Worm (Caenorhabditis elegans): ENCODE measurements around the gene ttbk-2.2.
"Not testable (repeated sequence)": the region's sequence is repeated elsewhere in the genome, so short reads cannot be mapped to it uniquely, and the experiment has no call there.

DNA sequence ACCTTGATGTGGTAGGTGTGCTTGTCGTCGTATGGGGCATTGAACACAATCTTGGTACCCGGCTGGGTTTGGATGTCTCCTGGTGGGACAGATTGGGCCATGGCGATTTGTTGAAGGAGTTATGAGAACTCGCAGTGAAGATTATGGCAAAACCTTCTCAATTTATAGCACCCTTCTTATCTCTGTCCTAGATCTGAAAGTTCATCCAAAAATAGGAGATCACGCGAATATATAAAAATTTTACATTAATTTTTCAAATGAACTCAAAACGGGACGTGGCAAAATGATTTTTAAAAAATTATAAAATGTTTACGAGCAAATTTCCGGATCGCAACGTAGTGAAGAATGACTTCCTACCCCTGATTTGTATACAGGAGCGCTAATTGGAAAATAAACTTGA, 1.8 kb downstream of the ttbk-2.2 start, which contains the start of gene msp-53:
- TF ChIP-seq lin-39 (tag; optimal IDR thresholded peaks at IDR 0.05); ztf-11 (tag; optimal IDR thresholded peaks at IDR 0.05); unc-62 (GFP tag; optimal IDR thresholded peaks at IDR 0.05); nhr-11 (tag; optimal IDR thresholded peaks at IDR 0.05); ama-1 (optimal IDR thresholded peaks at IDR 0.05); elt-3 (tag; optimal IDR thresholded peaks at IDR 0.05); skn-1 (tag; optimal IDR thresholded peaks at IDR 0.05); nhr-76 (tag; optimal IDR thresholded peaks at IDR 0.05); pha-4 (tag; optimal IDR thresholded peaks at IDR 0.05): not testable (repeated sequence)

Measured in whole organism, L3 larva.